Worm (Caenorhabditis elegans) whole organism, L3 larva: ENCODE measurements around the gene ZC262.13.

ENCODE experiments used
- egl-27 ChIP-seq: sonication (generic microtip); optimal IDR thresholded peaks from 4 replicates; lab custom pipeline; 2017; ENCODE audit warnings: missing biosample characterization, missing genetic modification reagents, missing genetic modification characterization
- lin-39 ChIP-seq: fragments of 150-350 bp; optimal IDR thresholded peaks from 2 replicates; lab custom pipeline; 2018; ENCODE audit warnings: missing biosample characterization, missing genetic modification reagents, missing genetic modification characterization
- mml-1 ChIP-seq: fragments of 150-350 bp; sonication (generic microtip); optimal IDR thresholded peaks from 3 replicates; lab custom pipeline; 2014; ENCODE audit warnings: missing biosample characterization, missing genetic modification characterization
- nhr-28 ChIP-seq: fragments of 150-350 bp; optimal IDR thresholded peaks from 2 replicates; lab custom pipeline; 2014; ENCODE audit warnings: missing biosample characterization, missing genetic modification characterization

DNA sequence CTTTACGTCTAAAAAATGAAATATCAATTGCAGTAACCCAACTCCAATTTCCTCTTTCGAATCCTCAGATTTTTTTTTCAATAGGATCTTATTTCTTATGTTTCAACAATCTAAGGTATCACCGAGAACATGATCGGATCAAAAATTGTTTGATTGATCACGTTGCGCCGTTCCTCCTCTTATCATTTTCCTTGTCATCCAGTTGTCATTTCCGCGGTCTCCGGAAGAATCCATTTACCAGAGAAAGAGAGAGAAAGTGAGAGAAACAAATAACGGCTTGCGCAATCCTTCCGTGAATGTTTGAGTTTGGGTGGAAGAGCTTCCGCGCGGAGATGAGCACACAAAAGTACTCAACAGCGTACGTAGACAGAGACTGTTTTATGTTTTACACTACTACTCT lies 32.8 kb upstream of the ZC262.13 start:
- no peak for TF ChIP-seq lin-39
- no peak for TF ChIP-seq mml-1
- TF ChIP-seq egl-27 (tag; lab: Kevin White, UChicago), result no peak
- TF ChIP-seq nhr-28 (tag; lab: Kevin White, UChicago), result no peak
